Worm (Caenorhabditis elegans) whole organism, late embryonic: ENCODE results near the gene F49F1.14.

ENCODE experiments used
- K09A11.1 ChIP-seq: sonication (generic microtip); optimal IDR thresholded peaks from 2 replicates; lab custom pipeline; 2017; ENCODE audit warnings: antibody characterized with exemption, mild to moderate bottlenecking, missing genetic modification characterization, missing compliant biosample characterization; ENCODE audit not compliant: insufficient read depth
- ama-1 ChIP-seq: fragments of 150-350 bp; optimal IDR thresholded peaks from 2 replicates; lab custom pipeline; 2014
- ceh-2 ChIP-seq: sonication (generic microtip); optimal IDR thresholded peaks from 2 replicates; lab custom pipeline; 2016; ENCODE audit warnings: missing genotype, missing genetic modification characterization, missing compliant biosample characterization
- ceh-45 ChIP-seq: fragments of 200-800 bp; sonication (Bioruptor generic); IDR thresholded peaks from 2 replicates; pipeline ENCODE4 v1.3.6; 2022; ENCODE audit warnings: missing genetic modification reagents, missing genetic modification characterization, missing compliant biosample characterization
- dmd-4 ChIP-seq: sonication (generic microtip); optimal IDR thresholded peaks from 2 replicates; lab custom pipeline; 2016; ENCODE audit warnings: borderline replicate concordance, missing genetic modification characterization, missing compliant biosample characterization
- elt-2 ChIP-seq: sonication (generic microtip); optimal IDR thresholded peaks from 2 replicates; lab custom pipeline; 2016; ENCODE audit warnings: missing genetic modification reagents, missing genetic modification characterization, missing compliant biosample characterization
- ets-4 ChIP-seq: sonication (generic microtip); optimal IDR thresholded peaks from 2 replicates; lab custom pipeline; 2016; ENCODE audit warnings: missing genetic modification characterization, missing compliant biosample characterization
- fax-1 ChIP-seq: sonication (generic microtip); optimal IDR thresholded peaks from 2 replicates; lab custom pipeline; 2016; ENCODE audit warnings: missing genotype, missing genetic modification characterization, missing compliant biosample characterization
- odd-2 ChIP-seq: sonication (generic microtip); optimal IDR thresholded peaks from 2 replicates; lab custom pipeline; 2017; ENCODE audit warnings: antibody characterized with exemption, mild to moderate bottlenecking, missing genetic modification characterization, missing compliant biosample characterization
- pha-4 ChIP-seq: fragments of 150-350 bp; optimal IDR thresholded peaks from 2 replicates; lab custom pipeline; 2018; ENCODE audit warnings: missing biosample characterization, missing genetic modification reagents, missing genetic modification characterization
- ref-2 ChIP-seq: sonication (generic microtip); optimal IDR thresholded peaks from 2 replicates; lab custom pipeline; 2016; ENCODE audit warnings: missing genetic modification characterization, missing compliant biosample characterization
- rnt-1 ChIP-seq: sonication (generic microtip); optimal IDR thresholded peaks from 2 replicates; lab custom pipeline; 2016; ENCODE audit warnings: missing genetic modification characterization, missing compliant biosample characterization
- unc-55 ChIP-seq: sonication (generic microtip); optimal IDR thresholded peaks from 2 replicates; lab custom pipeline; 2017; ENCODE audit warnings: missing biosample characterization, missing genetic modification reagents, missing genetic modification characterization

ce11 chrIV:4083094-4083493, 29.2 kb downstream of the F49F1.14 start:
- TF ChIP-seq pha-4 (tag; lab: Kevin White, UChicago) (no peak), odd-2 (tag; lab: Kevin White, UChicago) (no peak), ref-2 (no peak), ets-4 (no peak), ceh-45 (GFP tag; lab: Robert Waterston, UW) (no peak), ceh-2 (tag; lab: Kevin White, UChicago) (no peak), ama-1 (lab: Kevin White, UChicago) (no peak), fax-1 (no peak), dmd-4 (no peak), rnt-1 (no peak), K09A11.1 (tag; lab: Kevin White, UChicago) (no peak), elt-2 (no peak), unc-55 (GFP tag; lab: Kevin White, UChicago) (no peak)
